Fruit fly (Drosophila melanogaster): ENCODE measurements around the gene CG6470.

Gene CG6470

dm6 chrX:18538204-18538864 is 23.7 kb upstream of the CG6470 start:
- TF ChIP-seq ttk (optimal IDR thresholded peaks at IDR 0.05) (no peak), Myc (optimal IDR thresholded peaks at IDR 0.05) (no peak), insv (optimal IDR thresholded peaks at IDR 0.05) (no peak)

dm6 chrX:18537066-18537759 is 22.5 kb upstream of the CG6470 start:
- TF ChIP-seq ttk (optimal IDR thresholded peaks at IDR 0.05) = no peak
- no peak for TF ChIP-seq psq (optimal IDR thresholded peaks at IDR 0.05)
- no peak for TF ChIP-seq Sin3A (optimal IDR thresholded peaks at IDR 0.05)
- TF ChIP-seq insv (optimal IDR thresholded peaks at IDR 0.05) = no peak
- TF ChIP-seq Myc (optimal IDR thresholded peaks at IDR 0.05) = no peak
- TF ChIP-seq h (optimal IDR thresholded peaks at IDR 0.05) = no peak

- TF ChIP-seq insv (optimal IDR thresholded peaks at IDR 0.05) (no peak), h (optimal IDR thresholded peaks at IDR 0.05) (no peak), Sin3A (optimal IDR thresholded peaks at IDR 0.05) (no peak), Myc (optimal IDR thresholded peaks at IDR 0.05) (no peak), ttk (optimal IDR thresholded peaks at IDR 0.05) (no peak), psq (optimal IDR thresholded peaks at IDR 0.05) (no peak)
These were observed 19.7 kb upstream of the CG6470 start for dm6 chrX:18534393-18534792.

- TF ChIP-seq insv (optimal IDR thresholded peaks at IDR 0.05) = no peak
- TF ChIP-seq Sin3A (optimal IDR thresholded peaks at IDR 0.05) = no peak
- TF ChIP-seq psq (optimal IDR thresholded peaks at IDR 0.05) = no peak
- TF ChIP-seq ttk (optimal IDR thresholded peaks at IDR 0.05) = no peak
- no peak for TF ChIP-seq Myc (optimal IDR thresholded peaks at IDR 0.05)
- no peak for TF ChIP-seq h (optimal IDR thresholded peaks at IDR 0.05)
These were observed 18.6 kb upstream of the CG6470 start for dm6 chrX:18533308-18533707.

dm6 chrX:18528166-18528733 is 13.6 kb upstream of the CG6470 start, which contains the start of the genes CG15042 and CG15047:
Gene CG15042, minus strand, starts transcription at chrX:18528266.
Gene CG15047, plus strand, starts transcription at chrX:18528683.
- no peak for TF ChIP-seq ttk (optimal IDR thresholded peaks at IDR 0.05)
- no peak for TF ChIP-seq psq (optimal IDR thresholded peaks at IDR 0.05)
- TF ChIP-seq insv (optimal IDR thresholded peaks at IDR 0.05) = no peak
- TF ChIP-seq Myc (optimal IDR thresholded peaks at IDR 0.05) = no peak

dm6 chrX:18524594-18525266 is 10.1 kb upstream of the CG6470 start:
- TF ChIP-seq psq (optimal IDR thresholded peaks at IDR 0.05) = no peak
- TF ChIP-seq ttk (optimal IDR thresholded peaks at IDR 0.05) = no peak
- no peak for TF ChIP-seq h (optimal IDR thresholded peaks at IDR 0.05)
- TF ChIP-seq Myc (optimal IDR thresholded peaks at IDR 0.05) = no peak
- TF ChIP-seq insv (optimal IDR thresholded peaks at IDR 0.05) = no peak
- TF ChIP-seq Sin3A (optimal IDR thresholded peaks at IDR 0.05) = no peak

- TF ChIP-seq Myc (optimal IDR thresholded peaks at IDR 0.05) (no peak), h (optimal IDR thresholded peaks at IDR 0.05) (no peak), insv (optimal IDR thresholded peaks at IDR 0.05) (no peak), Sin3A (optimal IDR thresholded peaks at IDR 0.05) (no peak), psq (optimal IDR thresholded peaks at IDR 0.05) (no peak), ttk (optimal IDR thresholded peaks at IDR 0.05) (no peak)
These were observed 8.6 kb upstream of the CG6470 start for dm6 chrX:18523146-18523812.

dm6 chrX:18522395-18523104 is 7.9 kb upstream of the CG6470 start, which contains the start of gene CG6481:
Gene CG6481, minus strand, starts transcription at chrX:18522445.
- TF ChIP-seq insv (optimal IDR thresholded peaks at IDR 0.05) (no peak), ttk (optimal IDR thresholded peaks at IDR 0.05) (no peak), Sin3A (optimal IDR thresholded peaks at IDR 0.05) (no peak), h (optimal IDR thresholded peaks at IDR 0.05) (no peak), Myc (optimal IDR thresholded peaks at IDR 0.05) (no peak), psq (optimal IDR thresholded peaks at IDR 0.05) (no peak)

dm6 chrX:18520360-18520759 is 5.7 kb upstream of the CG6470 start:
- TF ChIP-seq psq (optimal IDR thresholded peaks at IDR 0.05) (no peak), ttk (optimal IDR thresholded peaks at IDR 0.05) (no peak), insv (optimal IDR thresholded peaks at IDR 0.05) (no peak), Sin3A (optimal IDR thresholded peaks at IDR 0.05) (no peak), Myc (optimal IDR thresholded peaks at IDR 0.05) (no peak), h (optimal IDR thresholded peaks at IDR 0.05) (no peak)

- TF ChIP-seq Sin3A (optimal IDR thresholded peaks at IDR 0.05) (no peak), h (optimal IDR thresholded peaks at IDR 0.05) (no peak), psq (optimal IDR thresholded peaks at IDR 0.05) (no peak), Myc (optimal IDR thresholded peaks at IDR 0.05) (no peak), insv (optimal IDR thresholded peaks at IDR 0.05) (no peak), ttk (optimal IDR thresholded peaks at IDR 0.05) (no peak)
These were observed 2.7 kb upstream of the CG6470 start for dm6 chrX:18517415-18517814.

dm6 chrX:18515988-18516541 is 1.4 kb upstream of the CG6470 start:
- no peak for TF ChIP-seq psq (optimal IDR thresholded peaks at IDR 0.05)
- no peak for TF ChIP-seq Sin3A (optimal IDR thresholded peaks at IDR 0.05)
- TF ChIP-seq h (optimal IDR thresholded peaks at IDR 0.05) = no peak
- TF ChIP-seq ttk (optimal IDR thresholded peaks at IDR 0.05) = no peak
- TF ChIP-seq Myc (optimal IDR thresholded peaks at IDR 0.05) = no peak
- no peak for TF ChIP-seq insv (optimal IDR thresholded peaks at IDR 0.05)

All from Kc167 (cell line).